Fruit fly (Drosophila melanogaster) whole organism, embryonic: ENCODE results near the gene CG6788.

Experiments used
- B-H2 ChIP-seq: fragments of 200-800 bp; sonication (Bioruptor generic); optimal IDR thresholded peaks from 2 replicates; lab custom pipeline; 2018; ENCODE audit warnings: missing biosample characterization, mild to moderate bottlenecking, missing genetic modification characterization
- BEAF-32 ChIP-seq: fragments of 200-800 bp; sonication (Bioruptor generic); optimal IDR thresholded peaks from 3 replicates; lab custom pipeline; 2017; ENCODE audit warnings: missing biosample characterization, missing genetic modification characterization, mild to moderate bottlenecking, moderate library complexity, missing genetic modification reagents
- CG10209 ChIP-seq: fragments of 200-800 bp; sonication (Bioruptor generic); optimal IDR thresholded peaks from 3 replicates; lab custom pipeline; 2017; ENCODE audit warnings: missing biosample characterization, mild to moderate bottlenecking, missing genetic modification characterization, missing genetic modification reagents
- CG1024 ChIP-seq: fragments of 200-800 bp; sonication (Bioruptor generic); IDR thresholded peaks from 2 replicates; pipeline ENCODE4 v1.3.6; 2022; ENCODE audit warnings: missing biosample characterization, missing genetic modification characterization
- CG10267 ChIP-seq: fragments of 200-800 bp; sonication (Bioruptor generic); optimal IDR thresholded peaks from 2 replicates; lab custom pipeline; 2018; ENCODE audit warnings: missing biosample characterization, mild to moderate bottlenecking, missing genetic modification characterization, moderate library complexity
- CG12155 ChIP-seq: fragments of 200-800 bp; sonication (Bioruptor generic); optimal IDR thresholded peaks from 3 replicates; lab custom pipeline; 2016; ENCODE audit warnings: missing biosample characterization, missing genetic modification characterization
- CG13775 ChIP-seq: fragments of 200-800 bp; sonication (Bioruptor generic); optimal IDR thresholded peaks from 3 replicates; lab custom pipeline; 2017; ENCODE audit warnings: missing biosample characterization, mild to moderate bottlenecking, missing genetic modification characterization
- CG13894 ChIP-seq: fragments of 200-800 bp; sonication (Bioruptor generic); optimal IDR thresholded peaks from 3 replicates; lab custom pipeline; 2018; ENCODE audit warnings: missing biosample characterization, mild to moderate bottlenecking, missing genetic modification characterization, moderate library complexity
- CG18011 ChIP-seq: fragments of 200-800 bp; sonication (Bioruptor generic); optimal IDR thresholded peaks from 2 replicates; lab custom pipeline; 2017; ENCODE audit warnings: missing biosample characterization, missing genetic modification characterization, mild to moderate bottlenecking, moderate library complexity, missing genotype
- CG2120 ChIP-seq: fragments of 200-800 bp; sonication (Bioruptor generic); optimal IDR thresholded peaks from 3 replicates; lab custom pipeline; 2016; ENCODE audit warnings: missing biosample characterization, missing genetic modification characterization
- CG2129 ChIP-seq: fragments of 200-800 bp; sonication (Bioruptor generic); IDR thresholded peaks from 2 replicates; pipeline ENCODE4 v1.3.6; 2022; ENCODE audit warnings: missing biosample characterization, missing genetic modification characterization; ENCODE audit not compliant: partially characterized antibody
- CG2199 ChIP-seq: fragments of 200-800 bp; sonication (Bioruptor generic); IDR thresholded peaks from 3 replicates; pipeline ENCODE4 v1.3.6; 2022; ENCODE audit warnings: missing biosample characterization, missing genetic modification characterization
- CG31388 ChIP-seq: fragments of 200-800 bp; sonication (Bioruptor generic); optimal IDR thresholded peaks from 2 replicates; lab custom pipeline; 2016; ENCODE audit warnings: missing biosample characterization, missing genetic modification characterization
- CG4707 ChIP-seq: fragments of 200-800 bp; sonication (Bioruptor generic); optimal IDR thresholded peaks from 2 replicates; lab custom pipeline; 2018; ENCODE audit warnings: missing biosample characterization, mild to moderate bottlenecking, missing genetic modification characterization, moderate library complexity
- CG6683 ChIP-seq: fragments of 200-800 bp; sonication (Bioruptor generic); optimal IDR thresholded peaks from 2 replicates; lab custom pipeline; 2017; ENCODE audit warnings: missing biosample characterization, mild to moderate bottlenecking, missing genetic modification characterization, missing genetic modification reagents
- CG6765 ChIP-seq: fragments of 200-800 bp; sonication (Bioruptor generic); optimal IDR thresholded peaks from 3 replicates; lab custom pipeline; 2017; ENCODE audit warnings: missing biosample characterization, mild to moderate bottlenecking, missing genetic modification characterization
- CG6854 ChIP-seq: fragments of 200-800 bp; sonication (Bioruptor generic); optimal IDR thresholded peaks from 3 replicates; lab custom pipeline; 2017; ENCODE audit warnings: missing biosample characterization, mild to moderate bottlenecking, missing genetic modification characterization
- CG7357 ChIP-seq: fragments of 200-800 bp; sonication (Bioruptor generic); IDR thresholded peaks from 3 replicates; pipeline ENCODE4 v1.3.6; 2022; ENCODE audit warnings: missing biosample characterization, missing genetic modification characterization
- CHES-1-like ChIP-seq: fragments of 200-800 bp; sonication (Bioruptor generic); optimal IDR thresholded peaks from 2 replicates; lab custom pipeline; 2016; ENCODE audit warnings: missing biosample characterization, missing genetic modification characterization
- CoRest ChIP-seq: fragments of 200-800 bp; sonication (Bioruptor generic); optimal IDR thresholded peaks from 3 replicates; lab custom pipeline; 2018; ENCODE audit warnings: missing biosample characterization, mild to moderate bottlenecking, missing genetic modification characterization, moderate library complexity
- Ets97D ChIP-seq: fragments of 200-800 bp; sonication (Bioruptor generic); optimal IDR thresholded peaks from 3 replicates; lab custom pipeline; 2016; ENCODE audit warnings: missing biosample characterization, missing genetic modification characterization
- Fer3 ChIP-seq: fragments of 200-800 bp; sonication (Bioruptor generic); optimal IDR thresholded peaks from 2 replicates; lab custom pipeline; 2018; ENCODE audit warnings: missing biosample characterization, mild to moderate bottlenecking, missing genetic modification characterization, moderate library complexity
- HLHmδ ChIP-seq: fragments of 200-800 bp; sonication (Bioruptor generic); optimal IDR thresholded peaks from 2 replicates; lab custom pipeline; 2018; ENCODE audit warnings: missing biosample characterization, mild to moderate bottlenecking, missing genetic modification characterization, moderate library complexity
- Meics ChIP-seq: fragments of 200-800 bp; sonication (Bioruptor generic); optimal IDR thresholded peaks from 2 replicates; lab custom pipeline; 2017; ENCODE audit warnings: missing biosample characterization, mild to moderate bottlenecking, missing genetic modification characterization
- Pdp1 ChIP-seq, 2 experiments: fragments of 200-800 bp; sonication (Bioruptor generic); optimal IDR thresholded peaks; 3 replicates each; lab custom pipeline; 2016; ENCODE audit warnings: missing biosample characterization in 2 of 2, missing genetic modification characterization in 2 of 2, mild to moderate bottlenecking in 1 of 2, moderate library complexity in 1 of 2
- Ssrp ChIP-seq: fragments of 200-800 bp; sonication (Bioruptor generic); optimal IDR thresholded peaks from 2 replicates; lab custom pipeline; 2018; ENCODE audit warnings: missing biosample characterization, mild to moderate bottlenecking, missing genetic modification characterization, moderate library complexity
- Stat92E ChIP-seq, 3 experiments: fragments of >200 bp in 2 of 3; fragments of 200-800 bp in 1 of 3; sonication (Bioruptor generic) in 1 of 3; optimal IDR thresholded peaks; 2 replicates each; lab custom pipeline; 2017 to 2019; ENCODE audit warnings: missing biosample characterization in 3 of 3, missing genetic modification characterization in 3 of 3, mild to moderate bottlenecking in 1 of 3, moderate library complexity in 1 of 3
- Taf1 ChIP-seq: fragments of 200-800 bp; sonication (Bioruptor generic); IDR thresholded peaks from 2 replicates; pipeline ENCODE4 v1.3.6; 2022; ENCODE audit warnings: missing biosample characterization, missing genetic modification characterization
- Xrp1 ChIP-seq: fragments of 200-800 bp; sonication (Bioruptor generic); IDR thresholded peaks from 2 replicates; pipeline ENCODE4 v1.3.6; 2022; ENCODE audit warnings: missing biosample characterization, missing genetic modification characterization
- YL-1 ChIP-seq: fragments of 200-800 bp; sonication (Bioruptor generic); optimal IDR thresholded peaks from 3 replicates; lab custom pipeline; 2017; ENCODE audit warnings: missing biosample characterization, mild to moderate bottlenecking, missing genetic modification characterization
- abd-A ChIP-seq: fragments of 200-800 bp; sonication (Bioruptor generic); optimal IDR thresholded peaks from 3 replicates; lab custom pipeline; 2019; ENCODE audit warnings: missing biosample characterization, mild to moderate bottlenecking, missing genetic modification characterization, moderate library complexity
- bab2 ChIP-seq: fragments of 200-800 bp; sonication (Bioruptor generic); optimal IDR thresholded peaks from 2 replicates; lab custom pipeline; 2016; ENCODE audit warnings: missing biosample characterization, missing genetic modification characterization
- bowl ChIP-seq: fragments of 200-800 bp; sonication (Bioruptor generic); IDR thresholded peaks from 2 replicates; pipeline ENCODE4 v1.3.6; 2022; ENCODE audit warnings: missing biosample characterization, missing genetic modification characterization
- bsh ChIP-seq, 2 experiments: fragments of 200-800 bp; sonication (Bioruptor generic); optimal IDR thresholded peaks; 2 replicates each; lab custom pipeline; 2017 to 2018; ENCODE audit warnings: mild to moderate bottlenecking in 2 of 2, missing biosample characterization in 2 of 2, missing genetic modification characterization in 2 of 2, moderate library complexity in 1 of 2
- cato ChIP-seq: fragments of 200-800 bp; sonication (Bioruptor generic); optimal IDR thresholded peaks from 2 replicates; lab custom pipeline; 2016; ENCODE audit warnings: missing biosample characterization, missing genetic modification characterization, borderline replicate concordance
- dati ChIP-seq: fragments of 200-800 bp; sonication (Bioruptor generic); IDR thresholded peaks from 2 replicates; pipeline ENCODE4 v1.3.6; 2022; ENCODE audit warnings: missing biosample characterization, missing genetic modification characterization
- fru ChIP-seq: fragments of >200 bp; optimal IDR thresholded peaks from 2 replicates; lab custom pipeline; 2017
- gsb ChIP-seq: fragments of 200-800 bp; sonication (Bioruptor generic); IDR thresholded peaks from 2 replicates; pipeline ENCODE4 v1.3.6; 2022; ENCODE audit warnings: missing biosample characterization, missing genetic modification characterization
- gt ChIP-seq: fragments of 200-800 bp; sonication (Bioruptor generic); IDR thresholded peaks from 2 replicates; pipeline ENCODE4 v1.3.6; 2022; ENCODE audit warnings: missing biosample characterization, missing genetic modification characterization
- jing ChIP-seq: fragments of 200-800 bp; sonication (Bioruptor generic); optimal IDR thresholded peaks from 2 replicates; lab custom pipeline; 2018; ENCODE audit warnings: missing biosample characterization, mild to moderate bottlenecking, missing genetic modification characterization
- kay ChIP-seq: fragments of 200-800 bp; sonication (Bioruptor generic); optimal IDR thresholded peaks from 2 replicates; lab custom pipeline; 2016; ENCODE audit warnings: missing biosample characterization, missing genetic modification characterization
- nau ChIP-seq: fragments of 200-800 bp; sonication (Bioruptor generic); optimal IDR thresholded peaks from 3 replicates; lab custom pipeline; 2017; ENCODE audit warnings: missing biosample characterization, mild to moderate bottlenecking, missing genetic modification characterization, missing genetic modification reagents
- row ChIP-seq: fragments of 200-800 bp; sonication (Bioruptor generic); IDR thresholded peaks from 3 replicates; pipeline ENCODE4 v1.3.6; 2022; ENCODE audit warnings: missing biosample characterization, missing genetic modification characterization
- tgo ChIP-seq: fragments of 200-800 bp; sonication (Bioruptor generic); IDR thresholded peaks from 3 replicates; pipeline ENCODE4 v1.3.6; 2022; ENCODE audit warnings: missing biosample characterization, missing genetic modification characterization
- tio ChIP-seq: fragments of 200-800 bp; sonication (Bioruptor generic); optimal IDR thresholded peaks from 2 replicates; lab custom pipeline; 2017; ENCODE audit warnings: missing biosample characterization, missing genetic modification characterization, inconsistent platforms
- twi ChIP-seq: fragments of 200-800 bp; optimal IDR thresholded peaks from 2 replicates; lab custom pipeline; 2019; ENCODE audit warnings: missing biosample characterization, mild to moderate bottlenecking, missing genetic modification characterization, moderate library complexity
- wdn ChIP-seq: fragments of 200-800 bp; sonication (Bioruptor generic); IDR thresholded peaks from 2 replicates; pipeline ENCODE4 v1.3.6; 2022; ENCODE audit warnings: missing biosample characterization, missing genetic modification characterization
- wek ChIP-seq: fragments of 200-800 bp; sonication (Bioruptor generic); optimal IDR thresholded peaks from 3 replicates; lab custom pipeline; 2018; ENCODE audit warnings: missing biosample characterization, mild to moderate bottlenecking, missing genetic modification characterization, moderate library complexity
- zfh1 ChIP-seq: fragments of 200-800 bp; sonication (Bioruptor generic); IDR thresholded peaks from 3 replicates; pipeline ENCODE4 v1.3.6; 2022; ENCODE audit warnings: missing biosample characterization, missing genetic modification characterization

CG6788 gene

DNA sequence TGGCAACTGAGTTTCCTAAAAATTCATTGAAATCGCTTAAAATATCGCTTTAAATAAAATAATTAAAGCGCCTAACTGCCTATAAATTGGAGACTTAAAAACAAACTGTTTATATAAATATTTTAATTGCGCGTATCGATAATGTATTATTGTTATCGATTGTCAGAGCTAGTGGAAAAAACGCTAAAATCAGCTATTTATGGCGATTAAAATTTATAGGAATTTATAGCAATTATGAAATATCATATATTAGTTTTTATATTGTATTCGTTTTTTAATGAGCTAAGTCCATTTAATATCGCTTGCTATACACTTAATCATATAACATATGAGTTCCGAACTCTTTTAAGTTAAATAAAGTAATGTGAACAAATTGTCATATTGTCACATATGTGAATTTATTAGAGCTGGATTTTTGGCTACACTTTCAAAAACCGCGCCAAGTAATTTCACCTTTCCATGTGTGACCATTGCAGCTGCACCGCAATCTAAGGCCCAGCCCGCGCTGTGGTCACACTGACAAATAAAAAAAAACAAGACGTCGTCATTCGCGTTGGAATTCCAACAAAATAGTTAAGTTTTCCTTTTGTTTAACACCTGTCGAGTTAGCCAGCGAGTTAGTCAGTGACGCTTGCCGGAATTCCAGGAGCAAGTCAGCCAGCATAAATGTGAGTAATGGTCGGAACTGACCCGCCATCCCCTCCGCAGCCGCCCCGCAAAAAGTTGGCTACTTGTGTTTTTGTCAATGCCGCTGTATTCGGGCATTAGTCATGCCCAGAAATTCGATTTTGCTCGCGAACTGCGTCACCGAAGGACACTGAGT is 19.4 kb downstream of the CG6788 start, which contains the start of the genes CG7772 and Vps4 (continued):
- peak; percentile 5 for TF ChIP-seq CG10267
- no peak for TF ChIP-seq CG1024 (GFP tag; lab: Robert Waterston, UW)
- TF ChIP-seq abd-A (tag; lab: Kevin White, UChicago), result peak; percentile 33
- no peak for TF ChIP-seq CG10209 (GFP tag; lab: Kevin White, UChicago)
- TF ChIP-seq Pdp1 (GFP tag; optimal IDR thresholded peaks at IDR 0.05; lab: Kevin White, UChicago), result peak in 1 of 2 experiments; percentile 44
- no peak for TF ChIP-seq gsb
- no peak for TF ChIP-seq jing (GFP tag; lab: Kevin White, UChicago)
- no peak for TF ChIP-seq cato (GFP tag; lab: Kevin White, UChicago)
- no peak for TF ChIP-seq CG2120 (GFP tag; lab: Kevin White, UChicago)
- no peak for TF ChIP-seq wdn (GFP tag; lab: Robert Waterston, UW)
- TF ChIP-seq twi (tag; lab: Kevin White, UChicago), result no peak
- TF ChIP-seq CG4707 (GFP tag; lab: Kevin White, UChicago), result no peak
- TF ChIP-seq Taf1 (GFP tag; lab: Robert Waterston, UW), result no peak
- no peak for TF ChIP-seq CG2129
- TF ChIP-seq CG2199 (GFP tag; lab: Robert Waterston, UW), result no peak
- TF ChIP-seq CG6683 (GFP tag; lab: Kevin White, UChicago), result no peak
- no peak for TF ChIP-seq B-H2 (GFP tag; lab: Kevin White, UChicago)
- TF ChIP-seq nau (GFP tag; lab: Kevin White, UChicago), result no peak
- 0 out of 3 replicates have a peak, but pooled peaks have one; percentile 22 for TF ChIP-seq row (GFP tag; lab: Robert Waterston, UW)
- TF ChIP-seq Ssrp, result no peak
- no peak for TF ChIP-seq Stat92E (GFP tag; optimal IDR thresholded peaks at IDR 0.05; lab: Kevin White, UChicago)
- no peak for TF ChIP-seq tio (GFP tag; lab: Kevin White, UChicago)
- TF ChIP-seq YL-1 (GFP tag; lab: Kevin White, UChicago), result peak; percentile 50
- no peak for TF ChIP-seq dati (GFP tag; lab: Robert Waterston, UW)
- TF ChIP-seq fru, result no peak
- TF ChIP-seq gt (GFP tag; lab: Robert Waterston, UW), result no peak
- peak; percentile 12 for TF ChIP-seq CoRest
- no peak for TF ChIP-seq CG13894 (tag; lab: Kevin White, UChicago)
- no peak for TF ChIP-seq tgo (GFP tag; lab: Robert Waterston, UW)
- peak; percentile 27 for TF ChIP-seq Ets97D (GFP tag; lab: Kevin White, UChicago)
- no peak for TF ChIP-seq wek (GFP tag; lab: Kevin White, UChicago)
- no peak for TF ChIP-seq bowl (GFP tag; lab: Robert Waterston, UW)
- no peak for TF ChIP-seq bsh (GFP tag; optimal IDR thresholded peaks at IDR 0.05; lab: Kevin White, UChicago)
- TF ChIP-seq CG6854 (GFP tag; lab: Kevin White, UChicago), result no peak
- TF ChIP-seq CG18011, result no peak
- no peak for TF ChIP-seq HLHmδ (GFP tag; lab: Kevin White, UChicago)
- no peak for TF ChIP-seq CG13775 (GFP tag; lab: Kevin White, UChicago)
- no peak for TF ChIP-seq Fer3 (tag; lab: Kevin White, UChicago)
- no peak for TF ChIP-seq Xrp1 (GFP tag; lab: Robert Waterston, UW)
- no peak for TF ChIP-seq Meics (GFP tag; lab: Kevin White, UChicago)
- TF ChIP-seq CG31388, result no peak
- peak; percentile 79 for TF ChIP-seq kay (GFP tag; lab: Kevin White, UChicago)
- no peak for TF ChIP-seq CG7357 (GFP tag; lab: Robert Waterston, UW)
- TF ChIP-seq CG12155 (GFP tag; lab: Kevin White, UChicago), result no peak
- no peak for TF ChIP-seq CG6765
- TF ChIP-seq zfh1, result no peak
- TF ChIP-seq BEAF-32 (GFP tag; lab: Kevin White, UChicago), result peak; percentile 63
- no peak for TF ChIP-seq CHES-1-like
- no peak for TF ChIP-seq bab2 (GFP tag; lab: Kevin White, UChicago)
